Fruit fly (Drosophila melanogaster): ENCODE measurements around the gene Asciz.

DNA sequence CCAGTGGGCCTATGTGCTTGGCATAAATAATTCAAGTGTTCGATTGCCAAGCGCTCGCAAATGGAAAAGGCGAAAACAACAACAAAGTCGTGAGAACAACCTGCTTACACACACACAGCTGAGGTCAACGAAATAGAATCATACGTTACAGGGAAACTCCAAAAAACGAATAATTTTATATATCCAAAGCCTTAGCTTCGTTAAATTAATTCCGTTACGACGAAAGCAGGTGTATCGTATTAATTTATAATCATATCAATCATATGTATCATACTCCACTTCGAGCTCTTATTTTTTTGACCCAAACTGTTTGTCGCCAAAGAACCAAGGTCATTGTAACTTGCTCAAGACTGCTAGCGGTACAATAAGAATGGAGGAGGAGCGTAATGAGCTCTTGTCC lies 13.4 kb upstream of the Asciz start:
- no peak for TF ChIP-seq psq (optimal IDR thresholded peaks at IDR 0.05)
- TF ChIP-seq insv (optimal IDR thresholded peaks at IDR 0.05), result no peak
- TF ChIP-seq Sin3A (optimal IDR thresholded peaks at IDR 0.05), result no peak
- TF ChIP-seq Myc (optimal IDR thresholded peaks at IDR 0.05), result no peak
- TF ChIP-seq h (optimal IDR thresholded peaks at IDR 0.05), result no peak
- no peak for TF ChIP-seq ttk (optimal IDR thresholded peaks at IDR 0.05)

Measured in Kc167 (cell line).